Fruit fly (Drosophila melanogaster): ENCODE results near the gene CG6686.

The CG6686 gene

DNA sequence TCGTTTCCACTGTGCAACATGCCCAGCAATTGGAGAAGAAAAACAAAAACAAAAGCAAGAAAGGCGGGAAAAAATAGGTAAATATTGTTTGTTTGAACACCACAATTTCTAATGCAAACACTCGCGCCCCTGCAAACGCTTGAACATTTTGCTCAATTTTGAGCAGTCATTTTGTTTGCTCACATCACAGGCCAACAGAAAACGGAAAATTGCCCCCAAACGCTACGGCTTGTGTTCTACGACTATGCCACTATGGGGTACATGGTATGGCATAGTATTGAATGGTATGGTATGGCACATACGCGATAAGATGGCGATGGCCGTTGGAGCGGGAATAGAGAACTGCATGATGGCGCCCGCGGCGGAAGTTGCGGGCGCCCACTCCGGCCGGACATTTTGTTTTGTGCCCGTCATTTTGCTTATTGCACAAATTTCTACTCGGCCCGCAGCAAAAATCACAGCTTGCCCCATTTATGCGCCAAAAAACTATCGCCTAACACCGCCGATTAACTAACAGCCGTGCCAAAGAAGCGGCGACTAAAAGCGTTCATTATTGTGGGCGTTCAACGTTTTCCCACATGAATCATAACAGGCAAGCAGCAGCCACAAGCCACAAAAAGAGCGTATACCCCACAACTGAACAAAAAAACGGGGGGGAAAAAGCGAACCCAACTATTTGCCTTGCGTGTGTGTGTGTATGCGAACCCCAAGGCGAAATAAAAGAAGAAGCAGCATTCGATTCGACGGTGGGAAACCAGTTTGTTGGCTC lies 16.6 kb upstream of the CG6686 start (continued):
- TF ChIP-seq Lim3 (GFP tag; IDR thresholded peaks at IDR 0.05) (no peak), Max (GFP tag; optimal IDR thresholded peaks at IDR 0.05) (peak; percentile 24), CG7745 (tag; optimal IDR thresholded peaks at IDR 0.05) (peak; percentile 86), her (GFP tag; optimal IDR thresholded peaks at IDR 0.05) (peak; percentile 69), CG43689 (GFP tag; IDR thresholded peaks at IDR 0.05) (no peak), dati (GFP tag; IDR thresholded peaks at IDR 0.05) (no peak), Rx (GFP tag; IDR thresholded peaks at IDR 0.05) (no peak), schlank (tag; optimal IDR thresholded peaks at IDR 0.05) (peak; percentile 66), stwl (tag; optimal IDR thresholded peaks at IDR 0.05) (no peak), CG42726 (GFP tag; IDR thresholded peaks at IDR 0.05; ENCODE audit: partially characterized antibody) (no peak), sens (GFP tag) (peak; percentile 95), bcd (GFP tag; optimal IDR thresholded peaks at IDR 0.05) (peak; percentile 36), H15 (GFP tag; IDR thresholded peaks at IDR 0.05) (no peak), H2.0 (GFP tag; IDR thresholded peaks at IDR 0.05) (no peak), CG11504 (tag; optimal IDR thresholded peaks at IDR 0.05) (peak; percentile 72), en (GFP tag; optimal IDR thresholded peaks at IDR 0.05) (peak; percentile 30), Mes4 (GFP tag; optimal IDR thresholded peaks at IDR 0.05) (peak; percentile 63), CG7839 (tag; optimal IDR thresholded peaks at IDR 0.05) (peak; percentile 22)

DNA sequence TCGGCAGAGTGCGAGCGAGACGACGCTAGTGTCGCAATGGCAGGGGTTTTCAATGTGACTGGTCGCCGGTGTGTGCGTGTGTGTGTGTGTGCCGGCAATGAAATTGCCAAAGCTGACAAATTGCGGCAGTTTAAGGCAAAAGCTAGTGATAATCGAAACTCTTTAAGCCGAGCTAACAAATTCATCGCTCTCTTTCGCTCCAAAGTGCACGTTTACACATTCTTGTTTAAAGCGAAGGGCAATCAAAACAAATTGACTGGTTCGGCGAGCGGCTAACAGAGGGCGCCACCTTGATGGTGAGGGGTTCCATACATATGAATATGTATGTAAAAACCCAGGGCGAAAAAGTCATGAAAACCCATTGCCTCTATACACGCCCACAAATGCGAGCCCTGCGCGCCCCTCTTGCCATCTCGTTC lies 16.0 kb upstream of the CG6686 start:
- TF ChIP-seq CG17912 (GFP tag; optimal IDR thresholded peaks at IDR 0.05) (no peak), nerfin-2 (GFP tag; IDR thresholded peaks at IDR 0.05; ENCODE audit: partially characterized antibody) (no peak), hkb (optimal IDR thresholded peaks at IDR 0.05) (peak; percentile 46), hkb (GFP tag; IDR thresholded peaks at IDR 0.05) (no peak), HLH3B (GFP tag; IDR thresholded peaks at IDR 0.05) (no peak), ac (GFP tag; optimal IDR thresholded peaks at IDR 0.05) (no peak), CG12744 (GFP tag; optimal IDR thresholded peaks at IDR 0.05) (no peak), Rx (GFP tag; IDR thresholded peaks at IDR 0.05) (no peak), HHEX (GFP tag; optimal IDR thresholded peaks at IDR 0.05) (no peak), sd (tag; optimal IDR thresholded peaks at IDR 0.05) (peak; percentile 95), Sin3A (optimal IDR thresholded peaks at IDR 0.05) (peak; percentile 25), dmrt11E (tag; optimal IDR thresholded peaks at IDR 0.05) (no peak), Nf-YB (GFP tag; optimal IDR thresholded peaks at IDR 0.05) (peak; percentile 96), CG13775 (GFP tag; optimal IDR thresholded peaks at IDR 0.05) (no peak), CTCF (GFP tag; optimal IDR thresholded peaks at IDR 0.05) (peak; percentile 96), Elba2 (GFP tag; optimal IDR thresholded peaks at IDR 0.05) (no peak), CG43689 (GFP tag; IDR thresholded peaks at IDR 0.05) (no peak), Xbp1 (GFP tag; optimal IDR thresholded peaks at IDR 0.05) (no peak), CoRest (tag; optimal IDR thresholded peaks at IDR 0.05) (no peak), gsb (GFP tag; IDR thresholded peaks at IDR 0.05) (no peak), ewg (GFP tag; optimal IDR thresholded peaks at IDR 0.05) (no peak), shn (GFP tag; optimal IDR thresholded peaks at IDR 0.05) (no peak), tap (tag; optimal IDR thresholded peaks at IDR 0.05) (no peak), yki (optimal IDR thresholded peaks at IDR 0.05) (no peak), Kr (GFP tag; optimal IDR thresholded peaks at IDR 0.05) (no peak), oc (tag; optimal IDR thresholded peaks at IDR 0.05) (no peak), ATbp (GFP tag; optimal IDR thresholded peaks at IDR 0.05) (no peak), insv (GFP tag; optimal IDR thresholded peaks at IDR 0.05) (peak in 1 of 2 experiments; percentile 48), bigmax (GFP tag; optimal IDR thresholded peaks at IDR 0.05) (no peak), CG17829 (tag; optimal IDR thresholded peaks at IDR 0.05) (peak; percentile 38), Taf1 (GFP tag; IDR thresholded peaks at IDR 0.05) (no peak), Trl (optimal IDR thresholded peaks at IDR 0.05) (no peak), Trl (GFP tag; optimal IDR thresholded peaks at IDR 0.05) (no peak), cg (GFP tag; optimal IDR thresholded peaks at IDR 0.05) (peak; percentile 94), eyg (GFP tag; optimal IDR thresholded peaks at IDR 0.05) (no peak), CG8478 (optimal IDR thresholded peaks at IDR 0.05) (peak; percentile 62)

Measured in whole organism, embryonic.